Fruit fly (Drosophila melanogaster) whole organism, adult: Measurements from ENCODE around the gene CG8028.

ENCODE experiments used
- CG11617 ChIP-seq: fragments of 200-800 bp; sonication (Bioruptor generic); optimal IDR thresholded peaks from 2 replicates; lab custom pipeline; 2017; ENCODE audit warnings: mild to moderate bottlenecking, missing biosample characterization, missing genetic modification reagents, missing genetic modification characterization
- CG12768 ChIP-seq: fragments of 200-800 bp; sonication (Bioruptor generic); optimal IDR thresholded peaks from 2 replicates; lab custom pipeline; 2017; ENCODE audit warnings: missing biosample characterization, missing genetic modification characterization, mild to moderate bottlenecking, moderate library complexity, missing genetic modification reagents
- Clk ChIP-seq: fragments of 200-800 bp; sonication (Bioruptor generic); optimal IDR thresholded peaks from 2 replicates; lab custom pipeline; 2017; ENCODE audit warnings: missing biosample characterization, missing genetic modification characterization
- bab1 ChIP-seq: fragments of 200-800 bp; sonication (Bioruptor generic); optimal IDR thresholded peaks from 3 replicates; lab custom pipeline; 2019; ENCODE audit warnings: missing biosample characterization, mild to moderate bottlenecking, missing genetic modification characterization, moderate library complexity
- kay ChIP-seq: fragments of 200-800 bp; sonication (Bioruptor generic); peaks from one replicate; lab custom pipeline; 2016; ENCODE audit warnings: missing biosample characterization, missing genetic modification characterization, borderline replicate concordance
- pad ChIP-seq: fragments of 200-800 bp; sonication (Bioruptor generic); optimal IDR thresholded peaks from 3 replicates; lab custom pipeline; 2017; ENCODE audit warnings: missing biosample characterization, missing genetic modification characterization, mild to moderate bottlenecking, moderate library complexity, missing genetic modification reagents
- tj ChIP-seq: fragments of 200-800 bp; sonication (Bioruptor generic); optimal IDR thresholded peaks from 3 replicates; lab custom pipeline; 2017; ENCODE audit warnings: missing biosample characterization, mild to moderate bottlenecking, missing genetic modification characterization, moderate library complexity

- peak; percentile 41 for TF ChIP-seq bab1
- TF ChIP-seq kay (GFP tag; lab: Kevin White, UChicago), result no peak
- TF ChIP-seq CG12768 (GFP tag; lab: Kevin White, UChicago), result no peak
- TF ChIP-seq Clk (GFP tag; lab: Kevin White, UChicago), result no peak
- no peak for TF ChIP-seq tj (GFP tag; lab: Kevin White, UChicago)
- TF ChIP-seq pad (GFP tag; lab: Kevin White, UChicago), result no peak
- TF ChIP-seq CG11617, result no peak
Observed at dm6 chrX:19262553-19262952, 17.6 kb downstream of the CG8028 start.
